Fruit fly (Drosophila melanogaster) whole organism, embryonic: ENCODE results near the gene CG4955.

Source experiments
- CG12104 ChIP-seq: fragments of 200-800 bp; sonication (Bioruptor generic); optimal IDR thresholded peaks from 3 replicates; lab custom pipeline; 2016; ENCODE audit warnings: missing biosample characterization, missing genetic modification characterization
- CG12659 ChIP-seq: fragments of 200-800 bp; sonication (Bioruptor generic); optimal IDR thresholded peaks from 3 replicates; lab custom pipeline; 2017; ENCODE audit warnings: mild to moderate bottlenecking, missing biosample characterization, missing genetic modification reagents, missing genetic modification characterization
- CG12769 ChIP-seq: fragments of 200-800 bp; sonication (Bioruptor generic); optimal IDR thresholded peaks from 2 replicates; lab custom pipeline; 2019; ENCODE audit warnings: missing biosample characterization, mild to moderate bottlenecking, missing genetic modification characterization, moderate library complexity
- CG13296 ChIP-seq: fragments of 200-800 bp; sonication (Bioruptor generic); optimal IDR thresholded peaks from 3 replicates; lab custom pipeline; 2018; ENCODE audit warnings: missing biosample characterization, mild to moderate bottlenecking, missing genetic modification characterization
- CG15601 ChIP-seq: fragments of 200-800 bp; sonication (Bioruptor generic); optimal IDR thresholded peaks from 3 replicates; lab custom pipeline; 2019; ENCODE audit warnings: missing biosample characterization, mild to moderate bottlenecking, missing genetic modification characterization, moderate library complexity
- CG16815 ChIP-seq: fragments of 200-800 bp; sonication (Bioruptor generic); optimal IDR thresholded peaks from 3 replicates; lab custom pipeline; 2017; ENCODE audit warnings: missing biosample characterization, mild to moderate bottlenecking, missing genetic modification characterization
- CG18262 ChIP-seq: fragments of 200-800 bp; optimal IDR thresholded peaks from 3 replicates; lab custom pipeline; 2019; ENCODE audit warnings: missing biosample characterization, mild to moderate bottlenecking, missing genetic modification characterization, moderate library complexity
- CG18476 ChIP-seq: fragments of 200-800 bp; sonication (Bioruptor generic); optimal IDR thresholded peaks from 2 replicates; lab custom pipeline; 2016; ENCODE audit warnings: missing biosample characterization, mild to moderate bottlenecking, missing genetic modification characterization
- CG2116 ChIP-seq: fragments of 200-800 bp; sonication (Bioruptor generic); optimal IDR thresholded peaks from 3 replicates; lab custom pipeline; 2018; ENCODE audit warnings: missing biosample characterization, mild to moderate bottlenecking, missing genetic modification characterization
- CG30403 ChIP-seq: fragments of 200-800 bp; sonication (Bioruptor generic); optimal IDR thresholded peaks from 3 replicates; lab custom pipeline; 2016; ENCODE audit warnings: missing biosample characterization, missing genetic modification characterization
- CG30431 ChIP-seq: fragments of 200-800 bp; sonication (Bioruptor generic); optimal IDR thresholded peaks from 2 replicates; lab custom pipeline; 2017; ENCODE audit warnings: missing biosample characterization, missing genetic modification characterization
- CG3281 ChIP-seq: fragments of 200-800 bp; sonication (Bioruptor generic); optimal IDR thresholded peaks from 3 replicates; lab custom pipeline; 2017; ENCODE audit warnings: missing biosample characterization, mild to moderate bottlenecking, missing genetic modification characterization
- CG33557 ChIP-seq: fragments of 200-800 bp; sonication (Bioruptor generic); optimal IDR thresholded peaks from 2 replicates; lab custom pipeline; 2019; ENCODE audit warnings: missing biosample characterization, mild to moderate bottlenecking, missing genetic modification characterization, moderate library complexity
- CG4328 ChIP-seq: fragments of 200-800 bp; sonication (Bioruptor generic); optimal IDR thresholded peaks from 3 replicates; lab custom pipeline; 2017; ENCODE audit warnings: missing biosample characterization, missing genetic modification reagents, missing genetic modification characterization
- CG4360 ChIP-seq: fragments of 200-800 bp; sonication (Bioruptor generic); IDR thresholded peaks from 2 replicates; pipeline ENCODE4 v1.3.6; 2022; ENCODE audit warnings: missing biosample characterization, missing genetic modification characterization
- CG4730 ChIP-seq: fragments of 200-800 bp; sonication (Bioruptor generic); IDR thresholded peaks from 2 replicates; pipeline ENCODE4 v1.3.6; 2022; ENCODE audit warnings: missing biosample characterization, missing genetic modification characterization
- CG6272 ChIP-seq: fragments of 200-800 bp; sonication (Bioruptor generic); IDR thresholded peaks from 2 replicates; pipeline ENCODE4 v1.3.6; 2022; ENCODE audit warnings: missing biosample characterization, missing genetic modification characterization
- CG7839 ChIP-seq: fragments of 200-800 bp; sonication (Bioruptor generic); optimal IDR thresholded peaks from 3 replicates; lab custom pipeline; 2018; ENCODE audit warnings: missing biosample characterization, mild to moderate bottlenecking, missing genetic modification characterization, moderate library complexity
- CG8290 ChIP-seq, 3 experiments: fragments of 200-800 bp; sonication (Bioruptor generic); optimal IDR thresholded peaks; 2 replicates each; lab custom pipeline; 2016 to 2019; ENCODE audit warnings: missing biosample characterization in 3 of 3, missing genetic modification characterization in 3 of 3, mild to moderate bottlenecking in 2 of 3, moderate library complexity in 1 of 3
- Dek ChIP-seq: fragments of 200-800 bp; sonication (Bioruptor generic); optimal IDR thresholded peaks from 3 replicates; lab custom pipeline; 2019; ENCODE audit warnings: missing biosample characterization, mild to moderate bottlenecking, missing genetic modification characterization, moderate library complexity
- Doc3 ChIP-seq: fragments of 200-800 bp; sonication (Bioruptor generic); IDR thresholded peaks from 3 replicates; pipeline ENCODE4 v1.3.6; 2022; ENCODE audit warnings: missing biosample characterization, missing genetic modification characterization; ENCODE audit not compliant: partially characterized antibody
- Ets97D ChIP-seq: fragments of 200-800 bp; sonication (Bioruptor generic); optimal IDR thresholded peaks from 3 replicates; lab custom pipeline; 2016; ENCODE audit warnings: missing biosample characterization, missing genetic modification characterization
- Lim3 ChIP-seq: fragments of 200-800 bp; sonication (Bioruptor generic); IDR thresholded peaks from 2 replicates; pipeline ENCODE4 v1.3.6; 2022; ENCODE audit warnings: missing biosample characterization, missing genetic modification characterization
- Oli ChIP-seq: fragments of 200-800 bp; sonication (Bioruptor generic); optimal IDR thresholded peaks from 2 replicates; lab custom pipeline; 2018; ENCODE audit warnings: missing biosample characterization, mild to moderate bottlenecking, missing genetic modification characterization, moderate library complexity
- Trl ChIP-seq, 3 experiments: fragments of >200 bp in 2 of 3; fragments of 200-800 bp in 1 of 3; sonication (Bioruptor generic) in 1 of 3; optimal IDR thresholded peaks; 2 replicates in 1 of 3; 3 replicates in 2 of 3; lab custom pipeline; 2016 to 2017; ENCODE audit warnings: missing biosample characterization in 1 of 3, missing genetic modification characterization in 1 of 3
- YL-1 ChIP-seq: fragments of 200-800 bp; sonication (Bioruptor generic); optimal IDR thresholded peaks from 3 replicates; lab custom pipeline; 2017; ENCODE audit warnings: missing biosample characterization, mild to moderate bottlenecking, missing genetic modification characterization
- aop ChIP-seq: fragments of 200-800 bp; sonication (Bioruptor generic); IDR thresholded peaks from 2 replicates; pipeline ENCODE4 v1.3.6; 2022; ENCODE audit warnings: missing biosample characterization, missing genetic modification characterization
- ap ChIP-seq: fragments of 200-800 bp; sonication (Bioruptor generic); IDR thresholded peaks from 2 replicates; pipeline ENCODE4 v1.3.6; 2022; ENCODE audit warnings: missing biosample characterization, missing genetic modification characterization
- dan ChIP-seq: fragments of 200-800 bp; sonication (Bioruptor generic); IDR thresholded peaks from 2 replicates; pipeline ENCODE4 v1.3.6; 2022; ENCODE audit warnings: missing biosample characterization, missing genetic modification characterization
- gce ChIP-seq: fragments of 200-800 bp; sonication (Bioruptor generic); IDR thresholded peaks from 3 replicates; pipeline ENCODE4 v1.3.6; 2022; ENCODE audit warnings: missing biosample characterization, missing genetic modification characterization
- grn ChIP-seq: fragments of 200-800 bp; sonication (Bioruptor generic); optimal IDR thresholded peaks from 3 replicates; lab custom pipeline; 2017; ENCODE audit warnings: missing biosample characterization, missing genetic modification characterization
- ham ChIP-seq: fragments of 200-800 bp; sonication (Bioruptor generic); IDR thresholded peaks from 2 replicates; pipeline ENCODE4 v1.3.6; 2022; ENCODE audit warnings: missing biosample characterization, missing genetic modification characterization
- inv ChIP-seq: fragments of 200-800 bp; sonication (Bioruptor generic); IDR thresholded peaks from 2 replicates; pipeline ENCODE4 v1.3.6; 2022; ENCODE audit warnings: missing biosample characterization, missing genetic modification characterization; ENCODE audit not compliant: partially characterized antibody
- kay ChIP-seq: fragments of 200-800 bp; sonication (Bioruptor generic); optimal IDR thresholded peaks from 2 replicates; lab custom pipeline; 2016; ENCODE audit warnings: missing biosample characterization, missing genetic modification characterization
- ken ChIP-seq: fragments of 200-800 bp; sonication (Bioruptor generic); IDR thresholded peaks from 3 replicates; pipeline ENCODE4 v1.3.6; 2022; ENCODE audit warnings: missing biosample characterization, missing genetic modification characterization
- lov ChIP-seq, 2 experiments: fragments of 200-800 bp in 1 of 2; fragments of >200 bp in 1 of 2; sonication (Bioruptor generic) in 1 of 2; IDR thresholded peaks in 1 of 2; optimal IDR thresholded peaks in 1 of 2; 2 replicates in 1 of 2; 3 replicates in 1 of 2; pipeline versions ENCODE4 v1.3.6 to Lab custom; 2017 to 2022; ENCODE audit warnings: missing biosample characterization in 1 of 2, missing genetic modification characterization in 1 of 2
- nom ChIP-seq: fragments of 200-800 bp; sonication (Bioruptor generic); optimal IDR thresholded peaks from 2 replicates; lab custom pipeline; 2017; ENCODE audit warnings: missing biosample characterization, missing genetic modification characterization, mild to moderate bottlenecking, moderate library complexity, missing genetic modification reagents
- org-1 ChIP-seq: fragments of 200-800 bp; sonication (Bioruptor generic); optimal IDR thresholded peaks from 2 replicates; lab custom pipeline; 2017; ENCODE audit warnings: missing biosample characterization, missing genetic modification characterization
- pita ChIP-seq: fragments of 200-800 bp; sonication (Bioruptor generic); optimal IDR thresholded peaks from 2 replicates; lab custom pipeline; 2017; ENCODE audit warnings: missing biosample characterization, mild to moderate bottlenecking, missing genetic modification characterization
- seq ChIP-seq: fragments of 200-800 bp; sonication (Bioruptor generic); IDR thresholded peaks from 2 replicates; pipeline ENCODE4 v1.3.6; 2022; ENCODE audit warnings: missing biosample characterization, missing genetic modification characterization
- shn ChIP-seq: fragments of 200-800 bp; sonication (Bioruptor generic); optimal IDR thresholded peaks from 3 replicates; lab custom pipeline; 2016; ENCODE audit warnings: missing biosample characterization, missing genetic modification characterization
- sob ChIP-seq: fragments of 200-800 bp; sonication (Bioruptor generic); IDR thresholded peaks from 2 replicates; pipeline ENCODE4 v1.3.6; 2022; ENCODE audit warnings: missing biosample characterization, missing genetic modification characterization
- sqz ChIP-seq: fragments of 200-800 bp; sonication (Bioruptor generic); optimal IDR thresholded peaks from 3 replicates; lab custom pipeline; 2018; ENCODE audit warnings: missing biosample characterization, mild to moderate bottlenecking, missing genetic modification characterization
- stwl ChIP-seq: fragments of 200-800 bp; sonication (Bioruptor generic); optimal IDR thresholded peaks from 3 replicates; lab custom pipeline; 2018; ENCODE audit warnings: missing biosample characterization, mild to moderate bottlenecking, missing genetic modification characterization, moderate library complexity
- ttk ChIP-seq: fragments of 200-800 bp; sonication (Bioruptor generic); IDR thresholded peaks from 2 replicates; pipeline ENCODE4 v2.1.2; 2022; ENCODE audit warnings: missing biosample characterization, missing genetic modification characterization
- unc-4 ChIP-seq: fragments of 200-800 bp; sonication (Bioruptor generic); IDR thresholded peaks from 2 replicates; pipeline ENCODE4 v1.3.6; 2022; ENCODE audit warnings: missing biosample characterization, missing genetic modification characterization; ENCODE audit not compliant: partially characterized antibody
- zfh1 ChIP-seq: fragments of 200-800 bp; sonication (Bioruptor generic); IDR thresholded peaks from 3 replicates; pipeline ENCODE4 v1.3.6; 2022; ENCODE audit warnings: missing biosample characterization, missing genetic modification characterization

CG4955 gene

DNA sequence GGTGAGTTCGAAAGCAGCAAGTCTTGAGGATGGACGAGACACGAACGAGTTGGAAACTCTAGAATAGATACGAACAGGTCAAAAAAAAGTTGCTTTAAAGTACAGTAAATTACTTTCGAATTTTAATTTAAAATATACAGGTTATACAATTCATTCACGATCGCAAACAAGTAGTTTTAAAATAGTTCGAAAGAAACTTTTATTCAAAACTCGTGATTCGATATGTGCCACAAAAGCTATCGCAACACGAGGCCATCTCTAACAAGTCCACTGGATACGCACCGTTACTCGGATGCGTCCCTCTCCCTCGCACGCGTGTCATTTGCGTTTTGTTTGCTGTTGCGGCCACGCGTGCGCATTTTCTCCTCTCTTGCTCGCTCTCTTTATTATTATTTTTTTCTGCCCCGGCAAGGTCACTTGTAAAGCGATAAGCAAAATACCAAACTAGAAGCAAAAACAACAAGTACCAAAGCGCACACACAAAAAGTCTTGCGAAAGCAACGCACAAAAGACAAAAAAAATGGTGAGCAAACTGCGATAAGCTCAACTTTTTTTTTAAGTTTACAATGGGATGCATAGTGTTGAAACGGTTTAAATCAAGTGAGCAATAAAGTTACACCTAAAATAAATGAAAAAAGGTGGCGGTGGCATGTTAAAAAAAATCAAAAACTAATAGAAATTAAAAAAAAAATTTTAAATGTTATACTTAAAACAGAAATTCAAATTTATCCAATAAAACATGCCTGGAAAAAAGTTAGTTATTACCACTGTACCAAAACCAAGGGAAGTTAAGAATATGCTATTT, 44.0 kb downstream of the CG4955 start (continued):
- TF ChIP-seq CG12659 (GFP tag; lab: Kevin White, UChicago) (peak; percentile 59), CG4730 (GFP tag; lab: Robert Waterston, UW) (peak; percentile 62), Dek (tag; lab: Kevin White, UChicago) (peak; percentile 47), kay (GFP tag; lab: Kevin White, UChicago) (peak; percentile 6), shn (GFP tag; lab: Kevin White, UChicago) (peak; percentile 10), CG16815 (GFP tag; lab: Kevin White, UChicago) (no peak), Lim3 (no peak), ttk (GFP tag; lab: Robert Waterston, UW) (peak; percentile 58), Trl (optimal IDR thresholded peaks at IDR 0.05; lab: Kevin White, UChicago) (peak; percentile 25 to 33), Trl (GFP tag; optimal IDR thresholded peaks at IDR 0.05; lab: Kevin White, UChicago) (peak; percentile 50), CG6272 (GFP tag; lab: Robert Waterston, UW) (peak; percentile 43), gce (GFP tag; lab: Robert Waterston, UW) (no peak), nom (GFP tag; lab: Kevin White, UChicago) (peak; percentile 42), CG30403 (GFP tag; lab: Kevin White, UChicago) (peak; percentile 32), ham (GFP tag; lab: Robert Waterston, UW) (peak; percentile 23; the same call in 1 of the 2 replicates), CG30431 (GFP tag; lab: Kevin White, UChicago) (no peak), CG13296 (GFP tag; lab: Kevin White, UChicago) (peak; percentile 83), CG3281 (GFP tag; lab: Kevin White, UChicago) (peak; percentile 85), Ets97D (peak; percentile 21), CG8290 (GFP tag; optimal IDR thresholded peaks at IDR 0.05; lab: Kevin White, UChicago) (no peak), CG8290 (tag; optimal IDR thresholded peaks at IDR 0.05; lab: Kevin White, UChicago) (peak in 1 of 2 experiments; percentile 37), org-1 (peak; percentile 51), stwl (peak; percentile 34), Doc3 (GFP tag; lab: Robert Waterston, UW) (peak; percentile 97), CG4328 (GFP tag; lab: Kevin White, UChicago) (peak; percentile 23), inv (GFP tag; lab: Robert Waterston, UW) (peak; percentile 81), CG4360 (GFP tag; lab: Robert Waterston, UW) (no peak), Oli (peak; percentile 55), ap (GFP tag; lab: Robert Waterston, UW) (0 out of 2 replicates have a peak, but pooled peaks have one; percentile 40), CG2116 (GFP tag; lab: Kevin White, UChicago) (no peak), aop (GFP tag; lab: Robert Waterston, UW) (no peak), seq (GFP tag; lab: Robert Waterston, UW) (peak; percentile 67), CG15601 (tag; lab: Kevin White, UChicago) (peak; percentile 12), sqz (GFP tag; lab: Kevin White, UChicago) (peak; percentile 100), CG7839 (tag; lab: Kevin White, UChicago) (peak; percentile 85), CG33557 (peak; percentile 69), lov (optimal IDR thresholded peaks at IDR 0.05; lab: Kevin White, UChicago) (no peak), lov (GFP tag; IDR thresholded peaks at IDR 0.05; lab: Robert Waterston, UW) (no peak), CG18262 (tag; lab: Kevin White, UChicago) (peak; percentile 68), ken (peak; percentile 62; the same call in 2 of the 3 replicates), zfh1 (GFP tag; lab: Robert Waterston, UW) (peak; percentile 65; the same call in 2 of the 3 replicates), grn (GFP tag; lab: Kevin White, UChicago) (peak; percentile 18), pita (GFP tag; lab: Kevin White, UChicago) (no peak), YL-1 (GFP tag; lab: Kevin White, UChicago) (peak; percentile 14), CG18476 (GFP tag; lab: Kevin White, UChicago) (peak; percentile 49), sob (peak; percentile 63), CG12769 (tag; lab: Kevin White, UChicago) (peak; percentile 54), dan (GFP tag; lab: Robert Waterston, UW) (no peak), unc-4 (peak; percentile 87), CG12104 (peak; percentile 10)
